Worm (Caenorhabditis elegans) whole organism, midembryonic: ENCODE data around the gene ZK616.1.

ENCODE experiments used
- T22C8.4 ChIP-seq: fragments of 200-800 bp; sonication (Bioruptor generic); IDR thresholded peaks from 2 replicates; pipeline ENCODE4 v1.3.6; 2022; ENCODE audit warnings: missing genetic modification characterization, missing compliant biosample characterization
- cog-1 ChIP-seq: sonication (generic microtip); optimal IDR thresholded peaks from 2 replicates; lab custom pipeline; 2016; ENCODE audit warnings: missing genetic modification characterization, missing compliant biosample characterization
- flt-1 ChIP-seq: fragments of 200-800 bp; sonication (Bioruptor generic); IDR thresholded peaks from 2 replicates; pipeline ENCODE4 v1.3.6; 2022; ENCODE audit warnings: missing genetic modification characterization, missing compliant biosample characterization
- klf-2 ChIP-seq: fragments of 200-800 bp; sonication (Bioruptor generic); conservative IDR thresholded peaks from 2 replicates; pipeline ENCODE4 v1.3.6; 2022; ENCODE audit warnings: missing genetic modification reagents, missing genetic modification characterization, missing compliant biosample characterization
- med-1 ChIP-seq: sonication (generic microtip); optimal IDR thresholded peaks from 2 replicates; lab custom pipeline; 2017; ENCODE audit warnings: missing genetic modification characterization, mild to moderate bottlenecking, missing compliant biosample characterization, antibody characterized with exemption, missing genetic modification reagents; ENCODE audit not compliant: insufficient read depth
- ref-1 ChIP-seq: fragments of 200-800 bp; sonication (Bioruptor generic); conservative IDR thresholded peaks from 2 replicates; pipeline ENCODE4 v1.3.6; 2022; ENCODE audit warnings: missing genetic modification reagents, missing genetic modification characterization, missing compliant biosample characterization
- tab-1 ChIP-seq: fragments of 200-800 bp; sonication (Bioruptor generic); IDR thresholded peaks from 2 replicates; pipeline ENCODE4 v1.3.6; 2022; ENCODE audit warnings: missing genetic modification characterization, missing compliant biosample characterization
- ztf-23 ChIP-seq: fragments of 200-800 bp; sonication (Bioruptor generic); IDR thresholded peaks from 2 replicates; pipeline ENCODE4 v1.3.6; 2022; ENCODE audit warnings: missing genetic modification reagents, missing genetic modification characterization, missing compliant biosample characterization
- ztf-29 ChIP-seq: fragments of 200-800 bp; sonication (Bioruptor generic); IDR thresholded peaks from 2 replicates; pipeline ENCODE4 v1.3.6; 2022; ENCODE audit warnings: missing genetic modification reagents, missing genetic modification characterization, missing compliant biosample characterization

DNA sequence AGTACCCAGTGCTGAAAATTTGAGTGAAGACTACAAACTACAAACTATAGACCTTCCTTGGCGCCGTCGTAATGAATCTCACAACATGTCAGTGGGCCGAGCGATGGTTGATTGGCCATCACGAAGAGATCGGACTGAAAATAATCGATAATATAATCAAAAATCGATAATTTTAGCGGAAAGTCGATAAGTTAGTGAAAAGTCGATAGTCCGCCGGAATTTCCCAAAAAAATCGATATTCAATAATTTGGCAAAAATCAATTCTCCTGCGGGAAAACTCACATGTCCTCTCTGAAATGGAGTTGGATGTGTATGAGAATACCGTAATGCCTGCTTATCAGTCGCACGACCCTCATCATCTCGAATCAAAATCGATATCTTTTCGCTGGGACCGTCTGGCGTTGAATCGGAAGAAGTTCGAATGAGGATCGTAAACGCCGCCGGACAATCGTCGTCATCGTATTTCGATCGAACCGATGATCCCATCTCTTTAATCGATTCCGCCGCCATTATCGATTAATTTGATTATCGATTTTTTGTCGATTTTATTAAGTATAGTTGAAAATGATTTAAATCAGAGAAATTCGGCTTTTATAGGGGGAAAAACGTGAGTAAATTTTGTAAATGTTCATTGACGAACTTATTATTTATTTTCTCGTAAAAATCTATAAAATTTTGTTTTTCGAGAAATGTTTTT is 11.1 kb downstream of the ZK616.1 start, which contains the start of gene ZK616.8:
- TF ChIP-seq flt-1 (GFP tag; lab: Robert Waterston, UW) (no peak), tab-1 (GFP tag; lab: Robert Waterston, UW) (no peak), ref-1 (GFP tag; lab: Robert Waterston, UW) (no peak), ztf-23 (GFP tag; lab: Robert Waterston, UW) (no peak), ztf-29 (no peak), med-1 (GFP tag; lab: Kevin White, UChicago) (no peak), cog-1 (tag; lab: Kevin White, UChicago) (no peak), klf-2 (no peak), T22C8.4 (GFP tag; lab: Robert Waterston, UW) (peak; percentile 61)
